Worm (Caenorhabditis elegans) whole organism, mixed stage, embryonic: ENCODE measurements around the gene irld-62.
A peak's percentile ranks its signal among the peaks of the same experiment; 100 is the strongest.

ENCODE experiments used
- M03D4.4 ChIP-seq: sonication (generic microtip); optimal IDR thresholded peaks from 2 replicates; lab custom pipeline; 2017; ENCODE audit warnings: mild to moderate bottlenecking, missing genetic modification characterization, missing compliant biosample characterization
- bed-3 ChIP-seq: fragments of 200-800 bp; sonication (Bioruptor generic); optimal IDR thresholded peaks from 3 replicates; lab custom pipeline; 2018; ENCODE audit warnings: mild to moderate bottlenecking, missing genetic modification characterization, moderate library complexity, missing compliant biosample characterization
- blmp-1 ChIP-seq: fragments of 150-350 bp; optimal IDR thresholded peaks from 2 replicates; lab custom pipeline; 2014; ENCODE audit warnings: missing biosample characterization, missing genetic modification characterization
- ceh-43 ChIP-seq: fragments of 200-800 bp; sonication (Bioruptor generic); optimal IDR thresholded peaks from 2 replicates; lab custom pipeline; 2018; ENCODE audit warnings: mild to moderate bottlenecking, missing genetic modification characterization, moderate library complexity, missing compliant biosample characterization
- ceh-83 ChIP-seq: fragments of 200-800 bp; sonication (Bioruptor generic); optimal IDR thresholded peaks from 2 replicates; lab custom pipeline; 2018; ENCODE audit warnings: mild to moderate bottlenecking, missing genetic modification characterization, missing compliant biosample characterization
- ces-1 ChIP-seq: fragments of 150-350 bp; optimal IDR thresholded peaks from 2 replicates; lab custom pipeline; 2014; ENCODE audit warnings: missing biosample characterization, missing genetic modification reagents, missing genetic modification characterization
- cnd-1 ChIP-seq: fragments of 200-800 bp; sonication (Bioruptor generic); optimal IDR thresholded peaks from 2 replicates; lab custom pipeline; 2018; ENCODE audit warnings: mild to moderate bottlenecking, missing genetic modification characterization, missing compliant biosample characterization
- drap-1 ChIP-seq: fragments of 200-800 bp; sonication (Bioruptor generic); optimal IDR thresholded peaks from 3 replicates; lab custom pipeline; 2018; ENCODE audit warnings: mild to moderate bottlenecking, missing genetic modification characterization, missing compliant biosample characterization
- elt-3 ChIP-seq: fragments of 150-350 bp; optimal IDR thresholded peaks from 2 replicates; lab custom pipeline; 2014; ENCODE audit warnings: missing biosample characterization, missing genetic modification characterization
- flh-1 ChIP-seq: fragments of 200-800 bp; sonication (Bioruptor generic); optimal IDR thresholded peaks from 2 replicates; lab custom pipeline; 2018; ENCODE audit warnings: mild to moderate bottlenecking, missing genetic modification characterization, moderate library complexity, missing compliant biosample characterization
- ham-2 ChIP-seq: fragments of 200-800 bp; sonication (Bioruptor generic); optimal IDR thresholded peaks from 2 replicates; lab custom pipeline; 2018; ENCODE audit warnings: mild to moderate bottlenecking, missing genetic modification characterization, missing compliant biosample characterization
- hlh-1 ChIP-seq: fragments of 150-350 bp; optimal IDR thresholded peaks from 2 replicates; lab custom pipeline; 2014; ENCODE audit warnings: missing biosample characterization, missing genetic modification reagents, missing genetic modification characterization
- mab-5 ChIP-seq: fragments of 150-350 bp; optimal IDR thresholded peaks from 2 replicates; lab custom pipeline; 2014; ENCODE audit warnings: missing biosample characterization, missing genetic modification characterization
- mep-1 ChIP-seq: fragments of 150-350 bp; optimal IDR thresholded peaks from 2 replicates; lab custom pipeline; 2017; ENCODE audit warnings: missing biosample characterization, missing genetic modification reagents, missing genetic modification characterization, inconsistent platforms
- mls-2 ChIP-seq: sonication (generic microtip); optimal IDR thresholded peaks from 2 replicates; lab custom pipeline; 2016; ENCODE audit warnings: mild to moderate bottlenecking, missing genetic modification characterization, moderate library complexity, missing compliant biosample characterization
- nhr-12 ChIP-seq: fragments of 150-350 bp; optimal IDR thresholded peaks from 2 replicates; lab custom pipeline; 2014; ENCODE audit warnings: missing biosample characterization, missing genetic modification characterization
- nhr-2 ChIP-seq: fragments of 150-350 bp; optimal IDR thresholded peaks from 2 replicates; lab custom pipeline; 2014; ENCODE audit warnings: missing biosample characterization, missing genetic modification characterization
- nhr-237 ChIP-seq: fragments of 150-350 bp; optimal IDR thresholded peaks from 2 replicates; lab custom pipeline; 2014; ENCODE audit warnings: missing biosample characterization, missing genetic modification characterization
- nhr-28 ChIP-seq: fragments of 150-350 bp; optimal IDR thresholded peaks from 2 replicates; lab custom pipeline; 2014; ENCODE audit warnings: missing biosample characterization, missing genetic modification characterization
- nhr-76 ChIP-seq: sonication (generic microtip); optimal IDR thresholded peaks from 2 replicates; lab custom pipeline; 2017; ENCODE audit warnings: missing biosample characterization, missing genetic modification characterization
- pha-4 ChIP-seq: fragments of 150-350 bp; optimal IDR thresholded peaks from 2 replicates; lab custom pipeline; 2018; ENCODE audit warnings: missing biosample characterization, missing genetic modification reagents, missing genetic modification characterization
- sem-2 ChIP-seq: fragments of 200-800 bp; sonication (Bioruptor generic); optimal IDR thresholded peaks from 2 replicates; lab custom pipeline; 2018; ENCODE audit warnings: mild to moderate bottlenecking, missing genetic modification characterization, missing compliant biosample characterization
- sptf-1 ChIP-seq: sonication (generic microtip); optimal IDR thresholded peaks from 2 replicates; lab custom pipeline; 2017; ENCODE audit warnings: mild to moderate bottlenecking, missing genetic modification characterization, moderate library complexity, missing compliant biosample characterization
- tbx-8 ChIP-seq: fragments of 200-800 bp; sonication (Bioruptor generic); optimal IDR thresholded peaks from 2 replicates; lab custom pipeline; 2018; ENCODE audit warnings: mild to moderate bottlenecking, missing genetic modification characterization, moderate library complexity, missing compliant biosample characterization
- unc-120 ChIP-seq: sonication (generic microtip); optimal IDR thresholded peaks from 2 replicates; lab custom pipeline; 2017; ENCODE audit warnings: missing genetic modification characterization, missing compliant biosample characterization; ENCODE audit not compliant: poor library complexity, severe bottlenecking
- unc-62 ChIP-seq: fragments of 150-350 bp; optimal IDR thresholded peaks from 2 replicates; lab custom pipeline; 2014; ENCODE audit warnings: missing biosample characterization, missing genetic modification reagents, missing genetic modification characterization
- zip-8 ChIP-seq: fragments of 150-350 bp; optimal IDR thresholded peaks from 2 replicates; lab custom pipeline; 2014; ENCODE audit warnings: missing biosample characterization, missing genetic modification characterization
- ztf-11 ChIP-seq: fragments of 150-350 bp; optimal IDR thresholded peaks from 2 replicates; lab custom pipeline; 2014; ENCODE audit warnings: missing biosample characterization, missing genetic modification characterization

irld-62 gene

DNA sequence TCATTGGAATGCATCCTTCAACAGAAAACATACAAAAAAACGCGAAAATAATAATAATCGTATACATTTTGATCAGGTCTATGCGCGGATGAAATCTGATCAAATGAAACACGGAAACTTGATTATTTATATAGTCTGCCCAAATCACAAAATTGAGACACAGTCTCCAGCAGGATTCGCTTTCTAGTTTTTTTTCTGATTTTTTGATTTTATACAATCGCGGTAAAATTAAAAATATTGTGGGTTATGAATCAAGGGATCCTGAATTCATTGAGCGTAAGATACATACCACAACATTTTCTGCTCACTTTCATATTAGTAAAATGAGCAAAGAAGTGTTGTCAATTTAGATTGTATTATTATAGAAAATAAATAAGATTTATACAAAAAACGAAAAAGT is 38.2 kb downstream of the irld-62 start, which contains the start of gene clec-230:
clec-230 (minus strand) TSS at position 101 of the 400 bp plus-strand sequence.
- TF ChIP-seq hlh-1 (no peak), ceh-43 (GFP tag; lab: Kevin White, UChicago) (no peak), sem-2 (GFP tag; lab: Kevin White, UChicago) (no peak), nhr-2 (tag; lab: Kevin White, UChicago) (no peak), nhr-28 (no peak), drap-1 (GFP tag; lab: Kevin White, UChicago) (no peak), sptf-1 (tag; lab: Kevin White, UChicago) (no peak), elt-3 (tag; lab: Kevin White, UChicago) (no peak), flh-1 (GFP tag; lab: Kevin White, UChicago) (no peak), blmp-1 (no peak), cnd-1 (no peak), unc-120 (no peak), nhr-76 (no peak), unc-62 (GFP tag; lab: Kevin White, UChicago) (no peak), M03D4.4 (tag; lab: Kevin White, UChicago) (no peak), mab-5 (tag; lab: Kevin White, UChicago) (no peak), ceh-83 (GFP tag; lab: Kevin White, UChicago) (no peak)

DNA sequence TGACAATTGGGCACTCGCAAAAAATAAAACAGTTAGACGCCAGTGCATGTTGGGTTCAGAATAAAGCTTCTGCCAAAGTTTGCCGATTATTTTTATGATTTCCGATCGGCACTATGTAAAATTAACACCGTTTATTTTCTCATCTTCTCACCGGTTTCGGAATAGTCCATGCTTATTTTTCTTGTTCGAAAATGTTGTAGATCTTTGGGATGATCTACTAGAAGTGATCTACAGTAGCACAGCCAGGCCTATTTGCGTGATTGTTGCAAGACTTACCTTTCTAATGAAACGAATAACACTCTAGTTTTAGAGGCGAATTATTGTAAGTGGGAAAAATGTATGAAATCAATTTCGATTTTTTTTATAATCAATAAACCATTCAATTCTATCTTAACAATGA is 39.7 kb downstream of the irld-62 start, which contains the start of gene clec-231:
clec-231 (minus strand) TSS at position 101 of the 400 bp plus-strand sequence.
- no peak for TF ChIP-seq bed-3
- no peak for TF ChIP-seq zip-8 (tag; lab: Kevin White, UChicago)
- no peak for TF ChIP-seq unc-120
- TF ChIP-seq flh-1 (GFP tag; lab: Kevin White, UChicago): no peak
- TF ChIP-seq pha-4: no peak
- TF ChIP-seq sem-2 (GFP tag; lab: Kevin White, UChicago): no peak
- no peak for TF ChIP-seq nhr-28
- TF ChIP-seq M03D4.4 (tag; lab: Kevin White, UChicago): no peak
- no peak for TF ChIP-seq tbx-8 (GFP tag; lab: Kevin White, UChicago)
- TF ChIP-seq mls-2 (tag; lab: Kevin White, UChicago): no peak
- TF ChIP-seq unc-62 (GFP tag; lab: Kevin White, UChicago): no peak
- TF ChIP-seq ham-2 (GFP tag; lab: Kevin White, UChicago): no peak
- no peak for TF ChIP-seq nhr-12 (tag; lab: Kevin White, UChicago)

DNA sequence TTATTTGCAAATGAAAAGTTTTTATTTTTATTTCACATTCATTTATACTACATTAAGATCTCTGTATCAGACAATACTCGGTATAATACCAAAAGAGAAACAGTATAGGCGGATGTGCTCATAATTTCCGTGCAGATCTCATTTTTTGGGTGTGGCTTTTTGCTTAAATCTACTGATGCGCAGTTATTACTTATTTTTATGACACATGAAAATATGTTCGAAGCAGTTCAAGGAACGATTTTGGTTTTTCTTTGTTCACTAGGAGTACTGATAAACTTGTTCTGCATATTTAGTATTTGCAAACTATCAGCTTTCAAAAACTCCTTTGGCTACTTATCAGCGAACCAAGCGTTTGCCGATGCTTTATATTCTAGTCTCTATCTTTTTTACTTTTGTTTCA is 41.5 kb downstream of the irld-62 start, which contains the start of gene srx-58:
srx-58 (plus strand) TSS at position 301 of the 400 bp plus-strand sequence.
- TF ChIP-seq nhr-76: no peak
- TF ChIP-seq zip-8 (tag; lab: Kevin White, UChicago): no peak
- no peak for TF ChIP-seq ces-1
- TF ChIP-seq nhr-237 (tag; lab: Kevin White, UChicago): no peak
- TF ChIP-seq mep-1 (tag; lab: Kevin White, UChicago): no peak
- no peak for TF ChIP-seq ceh-43 (GFP tag; lab: Kevin White, UChicago)
- no peak for TF ChIP-seq M03D4.4 (tag; lab: Kevin White, UChicago)
- TF ChIP-seq ztf-11 (tag; lab: Kevin White, UChicago): no peak
- TF ChIP-seq sptf-1 (tag; lab: Kevin White, UChicago): no peak
- TF ChIP-seq unc-120: no peak
- TF ChIP-seq cnd-1: no peak
- TF ChIP-seq hlh-1: no peak

DNA sequence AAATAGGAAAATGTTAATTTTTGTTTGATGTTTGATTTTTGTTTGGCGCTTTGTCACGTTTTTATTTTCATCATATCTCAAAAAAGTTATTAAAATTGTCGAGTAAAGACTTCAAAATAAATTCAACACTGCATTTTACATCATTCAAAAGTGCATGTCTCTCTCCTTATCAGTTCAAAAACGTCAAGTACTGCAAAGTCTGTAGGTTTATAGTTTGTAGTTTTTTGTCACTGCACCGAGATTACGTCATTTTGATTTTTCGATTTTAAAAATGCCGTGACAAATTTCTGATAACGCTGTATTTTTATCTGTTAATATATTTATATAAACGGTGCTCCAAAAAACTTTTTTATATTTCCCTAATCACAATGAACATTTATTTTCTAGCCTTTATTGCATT is 43.8 kb downstream of the irld-62 start, which contains the start of gene C29F3.7:
C29F3.7 (plus strand) TSS at position 254 of the 400 bp plus-strand sequence.
- TF ChIP-seq nhr-2 (tag; lab: Kevin White, UChicago) (no peak), ham-2 (GFP tag; lab: Kevin White, UChicago) (no peak), sem-2 (GFP tag; lab: Kevin White, UChicago) (no peak), drap-1 (GFP tag; lab: Kevin White, UChicago) (no peak), unc-62 (GFP tag; lab: Kevin White, UChicago) (no peak)

DNA sequence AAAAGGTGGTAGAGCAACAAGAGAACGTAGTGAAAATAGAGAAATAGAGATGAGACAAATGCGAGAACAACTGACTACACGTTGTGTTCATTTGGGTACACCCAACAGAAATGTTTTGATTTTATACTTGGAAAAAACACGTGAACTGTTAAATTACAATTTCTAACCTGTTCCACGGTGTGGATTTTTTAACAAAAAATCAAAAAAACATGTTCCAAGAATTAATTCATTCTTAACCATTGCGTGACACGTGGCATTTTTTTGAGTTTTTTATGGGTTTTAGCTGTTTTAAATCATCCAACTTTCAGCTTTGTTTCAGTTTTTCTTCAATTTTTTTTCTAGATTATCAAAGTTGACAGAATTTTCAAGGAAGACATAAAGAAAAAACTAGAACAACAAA is 50.5 kb downstream of the irld-62 start, which contains the start of gene ech-1.1:
ech-1.1 (minus strand) TSS at position 101 of the 400 bp plus-strand sequence.
- TF ChIP-seq hlh-1: peak; percentile 32
